Worm (Caenorhabditis elegans) whole organism, L4 larva: ENCODE measurements around the gene mtm-5.

Experiments
- D1046.2 ChIP-seq: fragments of 200-800 bp; sonication (Bioruptor generic); IDR thresholded peaks from 2 replicates; pipeline ENCODE4 v1.3.6; 2022; ENCODE audit warnings: missing genetic modification characterization, missing compliant biosample characterization
- F26F4.8 ChIP-seq: fragments of 200-800 bp; sonication (Bioruptor generic); conservative IDR thresholded peaks from 2 replicates; pipeline ENCODE4 v1.3.6; 2022; ENCODE audit warnings: missing genetic modification characterization, missing compliant biosample characterization
- F37D6.2 ChIP-seq: sonication (generic microtip); optimal IDR thresholded peaks from 2 replicates; lab custom pipeline; 2016; ENCODE audit warnings: mild to moderate bottlenecking, missing genetic modification characterization, missing compliant biosample characterization
- R02D3.7 ChIP-seq: fragments of 150-350 bp; sonication (generic microtip); optimal IDR thresholded peaks from 3 replicates; lab custom pipeline; 2014; ENCODE audit warnings: missing biosample characterization, missing genetic modification characterization
- Y105C5A.15 ChIP-seq: fragments of 200-800 bp; sonication (Bioruptor generic); IDR thresholded peaks from 2 replicates; pipeline ENCODE4 v1.3.6; 2022; ENCODE audit warnings: missing genetic modification characterization, missing compliant biosample characterization
- Y48G9A.11 ChIP-seq: fragments of 200-800 bp; sonication (Bioruptor generic); IDR thresholded peaks from 2 replicates; pipeline ENCODE4 v1.3.6; 2022; ENCODE audit warnings: missing genetic modification reagents, missing genetic modification characterization, missing compliant biosample characterization
- Y5F2A.4 ChIP-seq: fragments of 200-800 bp; sonication (Bioruptor generic); optimal IDR thresholded peaks from 2 replicates; lab custom pipeline; 2018; ENCODE audit warnings: mild to moderate bottlenecking, missing genetic modification characterization, missing compliant biosample characterization
- Y75B8A.6 ChIP-seq: fragments of 200-800 bp; sonication (Bioruptor generic); IDR thresholded peaks from 2 replicates; pipeline ENCODE4 v1.3.6; 2022; ENCODE audit warnings: missing genetic modification reagents, missing genetic modification characterization, missing compliant biosample characterization
- ZK337.2 ChIP-seq: fragments of 200-800 bp; sonication (Bioruptor generic); IDR thresholded peaks from 2 replicates; pipeline ENCODE4 v1.3.6; 2022; ENCODE audit warnings: missing genetic modification reagents, missing genetic modification characterization, missing compliant biosample characterization
- aha-1 ChIP-seq: fragments of 150-350 bp; peaks from one replicate; lab custom pipeline; 2014; ENCODE audit warnings: missing biosample characterization, missing genetic modification characterization
- aly-2 ChIP-seq: sonication (generic microtip); optimal IDR thresholded peaks from 2 replicates; lab custom pipeline; 2018; ENCODE audit warnings: missing biosample characterization, missing genetic modification characterization
- ama-1 ChIP-seq: fragments of 150-350 bp; optimal IDR thresholded peaks from 2 replicates; lab custom pipeline; 2014; ENCODE audit warnings: inconsistent platforms, mixed read lengths
- arid-1 ChIP-seq: fragments of 200-800 bp; sonication (Bioruptor generic); conservative IDR thresholded peaks from 2 replicates; pipeline ENCODE4 v1.3.6; 2022; ENCODE audit warnings: missing genetic modification reagents, missing genetic modification characterization, missing compliant biosample characterization
- attf-4 ChIP-seq: sonication (generic microtip); optimal IDR thresholded peaks from 3 replicates; lab custom pipeline; 2017; ENCODE audit warnings: missing biosample characterization, missing genetic modification characterization
- ceh-20 ChIP-seq: fragments of 200-800 bp; sonication (Bioruptor generic); IDR thresholded peaks from 2 replicates; pipeline ENCODE4 v1.3.6; 2022; ENCODE audit warnings: missing genetic modification reagents, missing genetic modification characterization, missing compliant biosample characterization
- ceh-28 ChIP-seq: fragments of 150-350 bp; optimal IDR thresholded peaks from 2 replicates; lab custom pipeline; 2014; ENCODE audit warnings: missing biosample characterization, missing genetic modification reagents, missing genetic modification characterization
- ceh-44 ChIP-seq: fragments of 200-800 bp; sonication (Bioruptor generic); IDR thresholded peaks from 2 replicates; pipeline ENCODE4 v1.3.6; 2022; ENCODE audit warnings: missing genetic modification reagents, missing genetic modification characterization, missing compliant biosample characterization
- ceh-62 ChIP-seq: sonication (generic microtip); optimal IDR thresholded peaks from 2 replicates; lab custom pipeline; 2017; ENCODE audit warnings: missing biosample characterization, missing genetic modification characterization
- daf-12 ChIP-seq: fragments of 150-350 bp; optimal IDR thresholded peaks from 2 replicates; lab custom pipeline; 2014; ENCODE audit warnings: missing biosample characterization, missing genetic modification reagents, missing genetic modification characterization
- daf-16 ChIP-seq, 3 experiments: sonication (generic microtip); optimal IDR thresholded peaks; 2 replicates each; lab custom pipeline; 2016 to 2017; ENCODE audit warnings: missing genetic modification characterization in 3 of 3, missing genetic modification reagents in 3 of 3, mild to moderate bottlenecking in 2 of 3, missing compliant biosample characterization in 2 of 3, missing biosample characterization in 1 of 3, moderate library complexity in 1 of 3
- dmd-9 ChIP-seq: fragments of 200-800 bp; sonication (Bioruptor generic); IDR thresholded peaks from 2 replicates; pipeline ENCODE4 v1.3.6; 2022; ENCODE audit warnings: missing genetic modification reagents, missing genetic modification characterization, missing compliant biosample characterization
- duxl-1 ChIP-seq: sonication (generic microtip); optimal IDR thresholded peaks from 2 replicates; lab custom pipeline; 2016; ENCODE audit warnings: mild to moderate bottlenecking, missing genetic modification characterization, moderate library complexity, missing compliant biosample characterization; ENCODE audit not compliant: poor library complexity
- dve-1 ChIP-seq: sonication (generic microtip); optimal IDR thresholded peaks from 2 replicates; lab custom pipeline; 2017; ENCODE audit warnings: antibody characterized with exemption, mild to moderate bottlenecking, missing genetic modification characterization, missing compliant biosample characterization; ENCODE audit not compliant: insufficient read depth
- egl-43 ChIP-seq: fragments of 200-800 bp; sonication (Bioruptor generic); IDR thresholded peaks from 2 replicates; pipeline ENCODE4 v1.3.6; 2022; ENCODE audit warnings: missing genetic modification reagents, missing genetic modification characterization, missing compliant biosample characterization
- fos-1 ChIP-seq: fragments of 150-350 bp; optimal IDR thresholded peaks from 2 replicates; lab custom pipeline; 2014; ENCODE audit warnings: missing biosample characterization, missing genetic modification characterization
- jun-1 ChIP-seq: fragments of 150-350 bp; optimal IDR thresholded peaks from 2 replicates; lab custom pipeline; 2014; ENCODE audit warnings: missing biosample characterization, missing genetic modification reagents, missing genetic modification characterization
- lin-1 ChIP-seq: fragments of 200-800 bp; sonication (Bioruptor generic); IDR thresholded peaks from 2 replicates; pipeline ENCODE4 v1.3.6; 2022; ENCODE audit warnings: missing genetic modification reagents, missing genetic modification characterization, missing compliant biosample characterization
- lin-38 ChIP-seq: fragments of 200-800 bp; sonication (Bioruptor generic); IDR thresholded peaks from 2 replicates; pipeline ENCODE4 v1.3.6; 2022; ENCODE audit warnings: missing genetic modification reagents, missing genetic modification characterization, missing compliant biosample characterization
- mep-1 ChIP-seq: fragments of 150-350 bp; sonication (generic microtip); optimal IDR thresholded peaks from 3 replicates; lab custom pipeline; 2014; ENCODE audit warnings: missing biosample characterization, missing genetic modification characterization
- mes-2 ChIP-seq: sonication (generic microtip); optimal IDR thresholded peaks from 2 replicates; lab custom pipeline; 2016; ENCODE audit warnings: missing genotype, mild to moderate bottlenecking, missing genetic modification characterization, missing compliant biosample characterization; ENCODE audit not compliant: poor library complexity, severe bottlenecking
- mxl-2 ChIP-seq: fragments of 200-800 bp; sonication (Bioruptor generic); conservative IDR thresholded peaks from 2 replicates; pipeline ENCODE4 v1.3.6; 2022; ENCODE audit warnings: missing genetic modification reagents, missing genetic modification characterization, missing compliant biosample characterization
- mxl-3 ChIP-seq: fragments of 200-800 bp; sonication (Bioruptor generic); optimal IDR thresholded peaks from 2 replicates; lab custom pipeline; 2018; ENCODE audit warnings: mild to moderate bottlenecking, missing genetic modification characterization, missing compliant biosample characterization
- nhr-10 ChIP-seq: fragments of 150-350 bp; optimal IDR thresholded peaks from 2 replicates; lab custom pipeline; 2014; ENCODE audit warnings: missing biosample characterization, missing genetic modification characterization
- nhr-11 ChIP-seq: fragments of 150-350 bp; optimal IDR thresholded peaks from 2 replicates; lab custom pipeline; 2014; ENCODE audit warnings: missing biosample characterization, missing genetic modification characterization
- nhr-111 ChIP-seq: fragments of 200-800 bp; sonication (Bioruptor generic); optimal IDR thresholded peaks from 2 replicates; lab custom pipeline; 2018; ENCODE audit warnings: mild to moderate bottlenecking, missing genetic modification characterization, missing compliant biosample characterization
- nhr-28 ChIP-seq: fragments of 150-350 bp; optimal IDR thresholded peaks from 2 replicates; lab custom pipeline; 2014; ENCODE audit warnings: missing biosample characterization, missing genetic modification characterization
- nhr-42 ChIP-seq: fragments of 200-800 bp; sonication (Bioruptor generic); IDR thresholded peaks from 2 replicates; pipeline ENCODE4 v1.3.6; 2022; ENCODE audit warnings: missing genetic modification characterization, missing compliant biosample characterization
- pha-4 ChIP-seq, 2 experiments: fragments of 150-350 bp in 1 of 2; fragments of 200-800 bp in 1 of 2; sonication (Bioruptor generic) in 1 of 2; IDR thresholded peaks in 1 of 2; optimal IDR thresholded peaks in 1 of 2; 2 replicates each; pipeline versions ENCODE4 v1.3.6 to Lab custom; 2014 to 2022; ENCODE audit warnings: missing genetic modification characterization in 2 of 2, missing genetic modification reagents in 2 of 2, missing biosample characterization in 1 of 2, missing compliant biosample characterization in 1 of 2
- php-3 ChIP-seq: fragments of 200-800 bp; sonication (Bioruptor generic); IDR thresholded peaks from 2 replicates; pipeline ENCODE4 v1.3.6; 2022; ENCODE audit warnings: missing genetic modification reagents, missing genetic modification characterization, missing compliant biosample characterization
- pqm-1 ChIP-seq: sonication (generic microtip); optimal IDR thresholded peaks from 2 replicates; lab custom pipeline; 2017; ENCODE audit warnings: missing biosample characterization, missing genetic modification characterization
- sdz-12 ChIP-seq: fragments of 200-800 bp; sonication (Bioruptor generic); optimal IDR thresholded peaks from 2 replicates; lab custom pipeline; 2018; ENCODE audit warnings: mild to moderate bottlenecking, missing genetic modification characterization, missing compliant biosample characterization
- snpc-4 ChIP-seq: fragments of 150-350 bp; optimal IDR thresholded peaks from 2 replicates; lab custom pipeline; 2014; ENCODE audit warnings: missing biosample characterization, missing genetic modification characterization
- spr-1 ChIP-seq: sonication (generic microtip); optimal IDR thresholded peaks from 2 replicates; lab custom pipeline; 2016; ENCODE audit warnings: mild to moderate bottlenecking, missing genetic modification characterization, missing compliant biosample characterization
- tra-1 ChIP-seq: fragments of 200-800 bp; sonication (Bioruptor generic); IDR thresholded peaks from 2 replicates; pipeline ENCODE4 v1.3.6; 2022; ENCODE audit warnings: missing genetic modification reagents, missing genetic modification characterization, missing compliant biosample characterization
- unc-130 ChIP-seq: sonication (generic microtip); optimal IDR thresholded peaks from 2 replicates; lab custom pipeline; 2016; ENCODE audit warnings: missing genetic modification reagents, missing genetic modification characterization, missing compliant biosample characterization
- unc-62 ChIP-seq, 3 experiments: fragments of 150-350 bp in 1 of 3; sonication (generic microtip); optimal IDR thresholded peaks in 2 of 3; peaks in 1 of 3; 1 replicate in 1 of 3; 2 replicates in 2 of 3; lab custom pipeline; 2014 to 2017; ENCODE audit warnings: missing biosample characterization in 3 of 3, missing genetic modification characterization in 3 of 3, missing genetic modification reagents in 3 of 3, missing genotype in 1 of 3
- vab-7 ChIP-seq: fragments of 200-800 bp; sonication (Bioruptor generic); IDR thresholded peaks from 2 replicates; pipeline ENCODE4 v1.3.6; 2022; ENCODE audit warnings: missing genetic modification reagents, missing genetic modification characterization, missing compliant biosample characterization
- zfp-2 ChIP-seq: sonication (generic microtip); optimal IDR thresholded peaks from 2 replicates; lab custom pipeline; 2016; ENCODE audit warnings: mild to moderate bottlenecking, missing genetic modification characterization, missing compliant biosample characterization
- zip-2 ChIP-seq: fragments of 150-350 bp; optimal IDR thresholded peaks from 2 replicates; lab custom pipeline; 2014; ENCODE audit warnings: missing biosample characterization, missing genetic modification characterization
- ztf-11 ChIP-seq: fragments of 150-350 bp; optimal IDR thresholded peaks from 2 replicates; lab custom pipeline; 2014; ENCODE audit warnings: missing biosample characterization, missing genetic modification characterization
- ztf-7 ChIP-seq: fragments of 150-350 bp; optimal IDR thresholded peaks from 2 replicates; lab custom pipeline; 2014; ENCODE audit warnings: missing biosample characterization, missing genetic modification characterization

Gene mtm-5

ce11 chrX:5243382-5243979 lies at the start of gene mtm-5:
mtm-5 (minus strand) TSS chrX:5243408.
- no peak for TF ChIP-seq ZK337.2 (GFP tag; lab: Robert Waterston, UW)
- no peak for TF ChIP-seq php-3 (GFP tag; lab: Robert Waterston, UW)
- TF ChIP-seq nhr-11 (tag; lab: Kevin White, UChicago) = no peak
- no peak for TF ChIP-seq ama-1 (lab: Kevin White, UChicago)
- TF ChIP-seq aly-2 = no peak
- TF ChIP-seq mxl-2 (GFP tag; lab: Robert Waterston, UW) = no peak
- no peak for TF ChIP-seq mep-1 (tag; lab: Kevin White, UChicago)
- TF ChIP-seq unc-130 (GFP tag; lab: Kevin White, UChicago) = no peak
- no peak for TF ChIP-seq ceh-28 (tag; lab: Kevin White, UChicago)
- TF ChIP-seq ceh-62 (tag; lab: Kevin White, UChicago) = no peak
- TF ChIP-seq lin-38 = no peak
- TF ChIP-seq sdz-12 (GFP tag; lab: Kevin White, UChicago) = no peak
- no peak for TF ChIP-seq Y105C5A.15 (GFP tag; lab: Robert Waterston, UW)
- no peak for TF ChIP-seq daf-12
- TF ChIP-seq spr-1 (tag; lab: Kevin White, UChicago) = no peak
- TF ChIP-seq pqm-1 (tag; lab: Kevin White, UChicago) = peak; percentile 68
- TF ChIP-seq Y48G9A.11 (GFP tag; lab: Robert Waterston, UW) = no peak
- TF ChIP-seq snpc-4 (tag; lab: Kevin White, UChicago) = no peak
- no peak for TF ChIP-seq zip-2 (tag; lab: Kevin White, UChicago)
- TF ChIP-seq jun-1 = no peak
- no peak for TF ChIP-seq nhr-111
- TF ChIP-seq lin-1 (GFP tag; lab: Robert Waterston, UW) = peak; percentile 14; the same call in 1 of the 2 replicates
- no peak for TF ChIP-seq ceh-20
- no peak for TF ChIP-seq ztf-11
- TF ChIP-seq Y75B8A.6 (GFP tag; lab: Robert Waterston, UW) = no peak
- no peak for TF ChIP-seq egl-43 (GFP tag; lab: Robert Waterston, UW)
- no peak for TF ChIP-seq zfp-2 (tag; lab: Kevin White, UChicago)
- TF ChIP-seq ztf-7 = no peak
- TF ChIP-seq attf-4 (tag; lab: Kevin White, UChicago) = no peak
- TF ChIP-seq fos-1 (tag; lab: Kevin White, UChicago) = no peak
- TF ChIP-seq D1046.2 (GFP tag; lab: Robert Waterston, UW) = no peak
- no peak for TF ChIP-seq dmd-9
- TF ChIP-seq daf-16 (GFP tag; optimal IDR thresholded peaks at IDR 0.05; lab: Kevin White, UChicago) = no peak
- no peak for TF ChIP-seq daf-16 (tag; optimal IDR thresholded peaks at IDR 0.05; lab: Kevin White, UChicago)
- TF ChIP-seq aha-1 = no peak
- TF ChIP-seq dve-1 (tag; lab: Kevin White, UChicago) = peak; percentile 57
- TF ChIP-seq unc-62 (GFP tag; optimal IDR thresholded peaks at IDR 0.05 in 1 of 2; lab: Kevin White, UChicago) = no peak
- TF ChIP-seq unc-62 (tag; optimal IDR thresholded peaks at IDR 0.05; lab: Kevin White, UChicago) = no peak
- peak; percentile 57 for TF ChIP-seq nhr-28 (tag; lab: Kevin White, UChicago)
- TF ChIP-seq mes-2 (tag; lab: Kevin White, UChicago) = peak; percentile 32
- TF ChIP-seq tra-1 (GFP tag; lab: Robert Waterston, UW) = no peak
- TF ChIP-seq arid-1 (GFP tag; lab: Robert Waterston, UW) = no peak
- TF ChIP-seq nhr-42 (GFP tag; lab: Robert Waterston, UW) = no peak
- no peak for TF ChIP-seq Y5F2A.4
- TF ChIP-seq nhr-10 (tag; lab: Kevin White, UChicago) = no peak
- TF ChIP-seq F37D6.2 (tag; lab: Kevin White, UChicago) = no peak
- TF ChIP-seq ceh-44 (GFP tag; lab: Robert Waterston, UW) = no peak
- TF ChIP-seq duxl-1 (tag; lab: Kevin White, UChicago) = no peak
- TF ChIP-seq F26F4.8 (GFP tag; lab: Robert Waterston, UW) = no peak
- no peak for TF ChIP-seq vab-7 (GFP tag; lab: Robert Waterston, UW)
- no peak for TF ChIP-seq mxl-3
- no peak for TF ChIP-seq pha-4 (GFP tag; IDR thresholded peaks at IDR 0.05; lab: Robert Waterston, UW)
- no peak for TF ChIP-seq pha-4 (tag; optimal IDR thresholded peaks at IDR 0.05; lab: Kevin White, UChicago)
- no peak for TF ChIP-seq R02D3.7 (tag; lab: Kevin White, UChicago)
